Fruit fly (Drosophila melanogaster) whole organism, embryonic: ENCODE results near the gene CG31875.

Source experiments
- BEAF-32 ChIP-seq: fragments of 200-800 bp; sonication (Bioruptor generic); optimal IDR thresholded peaks from 3 replicates; lab custom pipeline; 2017; ENCODE audit warnings: missing biosample characterization, missing genetic modification characterization, mild to moderate bottlenecking, moderate library complexity, missing genetic modification reagents
- CG11085 ChIP-seq: fragments of 200-800 bp; sonication (Bioruptor generic); IDR thresholded peaks from 2 replicates; pipeline ENCODE4 v1.3.6; 2022; ENCODE audit warnings: missing biosample characterization, missing genetic modification characterization
- CG11093 ChIP-seq: fragments of 200-800 bp; sonication (Bioruptor generic); IDR thresholded peaks from 3 replicates; pipeline ENCODE4 v1.3.6; 2022; ENCODE audit warnings: missing biosample characterization, missing genetic modification characterization
- CG11398 ChIP-seq: fragments of 200-800 bp; sonication (Bioruptor generic); optimal IDR thresholded peaks from 2 replicates; lab custom pipeline; 2016; ENCODE audit warnings: missing biosample characterization, missing genetic modification characterization
- CG15479 ChIP-seq: fragments of 200-800 bp; sonication (Bioruptor generic); optimal IDR thresholded peaks from 3 replicates; lab custom pipeline; 2019; ENCODE audit warnings: missing biosample characterization, mild to moderate bottlenecking, missing genetic modification characterization, moderate library complexity
- CG17802 ChIP-seq: fragments of 200-800 bp; sonication (Bioruptor generic); optimal IDR thresholded peaks from 2 replicates; lab custom pipeline; 2018; ENCODE audit warnings: missing biosample characterization, mild to moderate bottlenecking, missing genetic modification characterization, moderate library complexity
- CG17912 ChIP-seq: fragments of 200-800 bp; sonication (Bioruptor generic); optimal IDR thresholded peaks from 2 replicates; lab custom pipeline; 2018; ENCODE audit warnings: missing biosample characterization, mild to moderate bottlenecking, missing genetic modification characterization
- CG30403 ChIP-seq: fragments of 200-800 bp; sonication (Bioruptor generic); optimal IDR thresholded peaks from 3 replicates; lab custom pipeline; 2016; ENCODE audit warnings: missing biosample characterization, missing genetic modification characterization
- CG34224 ChIP-seq: fragments of 200-800 bp; sonication (Bioruptor generic); IDR thresholded peaks from 3 replicates; pipeline ENCODE4 v1.3.6; 2022; ENCODE audit warnings: missing biosample characterization, missing genetic modification characterization; ENCODE audit not compliant: partially characterized antibody
- CG34422 ChIP-seq: fragments of 200-800 bp; sonication (Bioruptor generic); IDR thresholded peaks from 3 replicates; pipeline ENCODE4 v1.3.6; 2022; ENCODE audit warnings: missing biosample characterization, missing genetic modification characterization
- CG43689 ChIP-seq: fragments of 200-800 bp; sonication (Bioruptor generic); IDR thresholded peaks from 2 replicates; pipeline ENCODE4 v1.3.6; 2022; ENCODE audit warnings: missing biosample characterization, missing genetic modification characterization
- CG4854 ChIP-seq: fragments of 200-800 bp; sonication (Bioruptor generic); optimal IDR thresholded peaks from 2 replicates; lab custom pipeline; 2016; ENCODE audit warnings: missing biosample characterization, missing genetic modification characterization, inconsistent platforms
- CG6791 ChIP-seq: fragments of 200-800 bp; sonication (Bioruptor generic); IDR thresholded peaks from 3 replicates; pipeline ENCODE4 v1.3.6; 2022; ENCODE audit warnings: missing biosample characterization, missing genetic modification characterization; ENCODE audit not compliant: partially characterized antibody
- CG6813 ChIP-seq: fragments of 200-800 bp; sonication (Bioruptor generic); optimal IDR thresholded peaks from 2 replicates; lab custom pipeline; 2017; ENCODE audit warnings: missing biosample characterization, missing genetic modification characterization, mild to moderate bottlenecking, moderate library complexity, missing genetic modification reagents
- CG6854 ChIP-seq: fragments of 200-800 bp; sonication (Bioruptor generic); optimal IDR thresholded peaks from 3 replicates; lab custom pipeline; 2017; ENCODE audit warnings: missing biosample characterization, mild to moderate bottlenecking, missing genetic modification characterization
- CG8359 ChIP-seq: fragments of 200-800 bp; sonication (Bioruptor generic); optimal IDR thresholded peaks from 2 replicates; lab custom pipeline; 2017; ENCODE audit warnings: missing biosample characterization, mild to moderate bottlenecking, missing genetic modification characterization, borderline replicate concordance
- CG9437 ChIP-seq: fragments of 200-800 bp; sonication (Bioruptor generic); optimal IDR thresholded peaks from 2 replicates; lab custom pipeline; 2018; ENCODE audit warnings: missing biosample characterization, mild to moderate bottlenecking, missing genetic modification characterization
- CG9609 ChIP-seq: fragments of 200-800 bp; sonication (Bioruptor generic); optimal IDR thresholded peaks from 3 replicates; lab custom pipeline; 2016; ENCODE audit warnings: missing biosample characterization, missing genetic modification characterization
- CTCF ChIP-seq: fragments of 200-800 bp; sonication (Bioruptor generic); optimal IDR thresholded peaks from 2 replicates; lab custom pipeline; 2017; ENCODE audit warnings: missing biosample characterization, mild to moderate bottlenecking, missing genetic modification characterization, moderate library complexity
- D19B ChIP-seq: fragments of 200-800 bp; sonication (Bioruptor generic); optimal IDR thresholded peaks from 2 replicates; lab custom pipeline; 2017; ENCODE audit warnings: missing biosample characterization, mild to moderate bottlenecking, missing genetic modification characterization
- Dip2 ChIP-seq: fragments of 200-800 bp; sonication (Bioruptor generic); IDR thresholded peaks from 2 replicates; pipeline ENCODE4 v1.3.6; 2022; ENCODE audit warnings: missing biosample characterization, missing genetic modification characterization
- Dip3 ChIP-seq: fragments of 200-800 bp; sonication (Bioruptor generic); optimal IDR thresholded peaks from 3 replicates; lab custom pipeline; 2016; ENCODE audit warnings: missing biosample characterization, missing genetic modification characterization
- E2f1 ChIP-seq: fragments of 200-800 bp; sonication (Bioruptor generic); IDR thresholded peaks from 2 replicates; pipeline ENCODE4 v1.3.6; 2022; ENCODE audit warnings: missing biosample characterization, missing genetic modification characterization
- E2f2 ChIP-seq: fragments of 200-800 bp; sonication (Bioruptor generic); IDR thresholded peaks from 2 replicates; pipeline ENCODE4 v1.3.6; 2022; ENCODE audit warnings: missing biosample characterization, missing genetic modification characterization
- Eip74EF ChIP-seq, 2 experiments: fragments of 200-800 bp in 1 of 2; fragments of >200 bp in 1 of 2; sonication (Bioruptor generic) in 1 of 2; optimal IDR thresholded peaks; 2 replicates each; lab custom pipeline; 2017 to 2019; ENCODE audit warnings: missing biosample characterization in 2 of 2, missing genetic modification characterization in 2 of 2, mild to moderate bottlenecking in 1 of 2, moderate library complexity in 1 of 2
- Ets65A ChIP-seq: fragments of 200-800 bp; sonication (Bioruptor generic); peaks from one replicate; lab custom pipeline; 2016; ENCODE audit warnings: missing biosample characterization, missing genetic modification characterization
- H15 ChIP-seq: fragments of 200-800 bp; sonication (Bioruptor generic); IDR thresholded peaks from 3 replicates; pipeline ENCODE4 v1.3.6; 2022; ENCODE audit warnings: missing biosample characterization, missing genetic modification characterization
- H2.0 ChIP-seq: fragments of 200-800 bp; sonication (Bioruptor generic); IDR thresholded peaks from 2 replicates; pipeline ENCODE4 v1.3.6; 2022; ENCODE audit warnings: missing biosample characterization, missing genetic modification characterization
- Hr78 ChIP-seq, 2 experiments: fragments of 200-800 bp in 1 of 2; fragments of >200 bp in 1 of 2; sonication (Bioruptor generic) in 1 of 2; optimal IDR thresholded peaks; 2 replicates each; lab custom pipeline; 2017 to 2019; ENCODE audit warnings: missing biosample characterization in 2 of 2, missing genetic modification characterization in 2 of 2, mild to moderate bottlenecking in 1 of 2, moderate library complexity in 1 of 2
- Hsf ChIP-seq: fragments of 200-800 bp; sonication (Bioruptor generic); optimal IDR thresholded peaks from 3 replicates; lab custom pipeline; 2016; ENCODE audit warnings: missing biosample characterization, missing genetic modification characterization
- Lhr ChIP-seq: fragments of 200-800 bp; sonication (Bioruptor generic); optimal IDR thresholded peaks from 3 replicates; lab custom pipeline; 2017; ENCODE audit warnings: mild to moderate bottlenecking, missing biosample characterization, missing genetic modification reagents, missing genetic modification characterization
- NC2β ChIP-seq: fragments of 200-800 bp; sonication (Bioruptor generic); optimal IDR thresholded peaks from 2 replicates; lab custom pipeline; 2016; ENCODE audit warnings: missing biosample characterization, missing genetic modification characterization
- Nf-YC ChIP-seq: fragments of 200-800 bp; optimal IDR thresholded peaks from 3 replicates; lab custom pipeline; 2019; ENCODE audit warnings: missing biosample characterization, mild to moderate bottlenecking, missing genetic modification characterization, moderate library complexity
- Oli ChIP-seq: fragments of 200-800 bp; sonication (Bioruptor generic); optimal IDR thresholded peaks from 2 replicates; lab custom pipeline; 2018; ENCODE audit warnings: missing biosample characterization, mild to moderate bottlenecking, missing genetic modification characterization, moderate library complexity
- Rfx ChIP-seq: fragments of 200-800 bp; sonication (Bioruptor generic); IDR thresholded peaks from 2 replicates; pipeline ENCODE4 v1.3.6; 2022; ENCODE audit warnings: missing biosample characterization, missing genetic modification characterization
- abd-A ChIP-seq: fragments of 200-800 bp; sonication (Bioruptor generic); optimal IDR thresholded peaks from 3 replicates; lab custom pipeline; 2019; ENCODE audit warnings: missing biosample characterization, mild to moderate bottlenecking, missing genetic modification characterization, moderate library complexity
- ap ChIP-seq: fragments of 200-800 bp; sonication (Bioruptor generic); IDR thresholded peaks from 2 replicates; pipeline ENCODE4 v1.3.6; 2022; ENCODE audit warnings: missing biosample characterization, missing genetic modification characterization
- chn ChIP-seq: fragments of 200-800 bp; sonication (Bioruptor generic); optimal IDR thresholded peaks from 2 replicates; lab custom pipeline; 2016; ENCODE audit warnings: missing biosample characterization, missing genetic modification characterization
- ci ChIP-seq: fragments of 200-800 bp; sonication (Bioruptor generic); IDR thresholded peaks from 3 replicates; pipeline ENCODE4 v1.3.6; 2022; ENCODE audit warnings: missing biosample characterization, missing genetic modification characterization
- corto ChIP-seq: fragments of 200-800 bp; sonication (Bioruptor generic); optimal IDR thresholded peaks from 2 replicates; lab custom pipeline; 2016; ENCODE audit warnings: missing biosample characterization, mild to moderate bottlenecking, missing genetic modification characterization, moderate library complexity
- disco-r ChIP-seq: fragments of 200-800 bp; sonication (Bioruptor generic); optimal IDR thresholded peaks from 2 replicates; lab custom pipeline; 2016; ENCODE audit warnings: missing biosample characterization, missing genetic modification characterization
- fd64A ChIP-seq: fragments of 200-800 bp; sonication (Bioruptor generic); optimal IDR thresholded peaks from 3 replicates; lab custom pipeline; 2018; ENCODE audit warnings: missing biosample characterization, mild to moderate bottlenecking, missing genetic modification characterization
- lab ChIP-seq: fragments of 200-800 bp; sonication (Bioruptor generic); optimal IDR thresholded peaks from 3 replicates; lab custom pipeline; 2017; ENCODE audit warnings: missing biosample characterization, missing genetic modification characterization, mild to moderate bottlenecking, moderate library complexity, missing genetic modification reagents
- mam ChIP-seq: fragments of 200-800 bp; sonication (Bioruptor generic); optimal IDR thresholded peaks from 3 replicates; lab custom pipeline; 2016; ENCODE audit warnings: missing biosample characterization, missing genetic modification characterization
- mirr ChIP-seq: fragments of 200-800 bp; sonication (Bioruptor generic); optimal IDR thresholded peaks from 3 replicates; lab custom pipeline; 2018; ENCODE audit warnings: missing biosample characterization, mild to moderate bottlenecking, missing genetic modification characterization
- pnt ChIP-seq: fragments of 200-800 bp; sonication (Bioruptor generic); optimal IDR thresholded peaks from 3 replicates; lab custom pipeline; 2016; ENCODE audit warnings: missing biosample characterization, missing genetic modification characterization
- schlank ChIP-seq: fragments of 200-800 bp; sonication (Bioruptor generic); optimal IDR thresholded peaks from 2 replicates; lab custom pipeline; 2018; ENCODE audit warnings: missing biosample characterization, mild to moderate bottlenecking, missing genetic modification characterization
- sima ChIP-seq: fragments of 200-800 bp; sonication (Bioruptor generic); optimal IDR thresholded peaks from 2 replicates; lab custom pipeline; 2016; ENCODE audit warnings: missing biosample characterization, missing genetic modification characterization
- slp2 ChIP-seq: fragments of 200-800 bp; sonication (Bioruptor generic); optimal IDR thresholded peaks from 2 replicates; lab custom pipeline; 2016; ENCODE audit warnings: missing biosample characterization, missing genetic modification characterization
- sna ChIP-seq: fragments of 200-800 bp; sonication (Bioruptor generic); IDR thresholded peaks from 2 replicates; pipeline ENCODE4 v1.3.6; 2022; ENCODE audit warnings: missing biosample characterization, missing genetic modification characterization; ENCODE audit not compliant: partially characterized antibody
- sr ChIP-seq: fragments of 200-800 bp; sonication (Bioruptor generic); IDR thresholded peaks from 3 replicates; pipeline ENCODE4 v1.3.6; 2022; ENCODE audit warnings: missing biosample characterization, missing genetic modification characterization

The CG31875 gene

dm6 chr2L:9954119-9954518 lies 48.4 kb downstream of the CG31875 start, which contains the start of the genes CG13126 and CG4709 (continued):
- TF ChIP-seq CG8359 (GFP tag; lab: Kevin White, UChicago), result peak; percentile 76
- peak; percentile 26 for TF ChIP-seq slp2 (GFP tag; lab: Kevin White, UChicago)
- peak; percentile 80 for TF ChIP-seq H15 (GFP tag; lab: Robert Waterston, UW)
- TF ChIP-seq CG17912 (GFP tag; lab: Kevin White, UChicago), result peak; percentile 29
- TF ChIP-seq sr, result no peak
- TF ChIP-seq sna (GFP tag; lab: Robert Waterston, UW), result no peak
- peak; percentile 83 for TF ChIP-seq ap (GFP tag; lab: Robert Waterston, UW)
- TF ChIP-seq disco-r, result no peak
- TF ChIP-seq BEAF-32 (GFP tag; lab: Kevin White, UChicago), result peak; percentile 30
- TF ChIP-seq CG6813 (GFP tag; lab: Kevin White, UChicago), result peak; percentile 90
- TF ChIP-seq E2f2 (GFP tag; lab: Robert Waterston, UW), result peak; percentile 76
- TF ChIP-seq Nf-YC (tag; lab: Kevin White, UChicago), result peak; percentile 82
- peak; percentile 51 for TF ChIP-seq chn (GFP tag; lab: Kevin White, UChicago)
- TF ChIP-seq CG11398 (GFP tag; lab: Kevin White, UChicago), result no peak
- TF ChIP-seq NC2β, result peak; percentile 9
- peak; percentile 64 for TF ChIP-seq CG4854
- peak; percentile 87 for TF ChIP-seq CG6854 (GFP tag; lab: Kevin White, UChicago)
- peak; percentile 82 for TF ChIP-seq H2.0 (GFP tag; lab: Robert Waterston, UW)
- no peak for TF ChIP-seq CG6791
- TF ChIP-seq Hr78 (GFP tag; optimal IDR thresholded peaks at IDR 0.05; lab: Kevin White, UChicago), result peak in 1 of 2 experiments; percentile 83
- peak; percentile 92 for TF ChIP-seq Rfx
- TF ChIP-seq mam, result peak; percentile 46
- TF ChIP-seq CG43689 (GFP tag; lab: Robert Waterston, UW), result peak; percentile 61; the same call in 1 of the 2 replicates
- peak; percentile 85 for TF ChIP-seq CG11093 (GFP tag; lab: Robert Waterston, UW)
- peak; percentile 77 for TF ChIP-seq CG11085 (GFP tag; lab: Robert Waterston, UW)
- TF ChIP-seq CG17802 (tag; lab: Kevin White, UChicago), result peak; percentile 73
- TF ChIP-seq Lhr, result peak; percentile 79
- peak; percentile 92 for TF ChIP-seq Oli (tag; lab: Kevin White, UChicago)
- peak; percentile 24 for TF ChIP-seq schlank (tag; lab: Kevin White, UChicago)
- peak; percentile 90 for TF ChIP-seq Ets65A (GFP tag; lab: Kevin White, UChicago)
- TF ChIP-seq CTCF (GFP tag; lab: Kevin White, UChicago), result peak; percentile 61
- no peak for TF ChIP-seq abd-A (tag; lab: Kevin White, UChicago)
- TF ChIP-seq CG34422 (GFP tag; lab: Robert Waterston, UW), result peak; percentile 93
- TF ChIP-seq Dip3, result peak; percentile 52
- TF ChIP-seq D19B (GFP tag; lab: Kevin White, UChicago), result peak; percentile 81
- peak in 1 of 2 experiments; percentile 94 for TF ChIP-seq Eip74EF (GFP tag; optimal IDR thresholded peaks at IDR 0.05; lab: Kevin White, UChicago)
- peak; percentile 82 for TF ChIP-seq CG9437 (GFP tag; lab: Kevin White, UChicago)
- no peak for TF ChIP-seq CG34224 (GFP tag; lab: Robert Waterston, UW)
- peak; percentile 87 for TF ChIP-seq E2f1 (GFP tag; lab: Robert Waterston, UW)
- TF ChIP-seq fd64A (GFP tag; lab: Kevin White, UChicago), result no peak
- peak; percentile 86 for TF ChIP-seq ci (GFP tag; lab: Robert Waterston, UW)
- peak; percentile 33 for TF ChIP-seq pnt (GFP tag; lab: Kevin White, UChicago)
- peak; percentile 82 for TF ChIP-seq corto (GFP tag; lab: Kevin White, UChicago)
- peak; percentile 95 for TF ChIP-seq lab (GFP tag; lab: Kevin White, UChicago)
- TF ChIP-seq CG30403 (GFP tag; lab: Kevin White, UChicago), result peak; percentile 92
- TF ChIP-seq Dip2 (GFP tag; lab: Robert Waterston, UW), result no peak
- TF ChIP-seq mirr (GFP tag; lab: Kevin White, UChicago), result peak; percentile 27
- TF ChIP-seq sima (GFP tag; lab: Kevin White, UChicago), result no peak
- peak; percentile 63 for TF ChIP-seq Hsf (GFP tag; lab: Kevin White, UChicago)
- no peak for TF ChIP-seq CG9609 (GFP tag; lab: Kevin White, UChicago)
- no peak for TF ChIP-seq CG15479
